Worm (Caenorhabditis elegans) whole organism, young adult: ENCODE results near the gene T14G12.12.

ENCODE experiments used
- lin-54 ChIP-seq: fragments of 200-800 bp; sonication (Bioruptor generic); optimal IDR thresholded peaks from 2 replicates; lab custom pipeline; 2018; ENCODE audit warnings: mild to moderate bottlenecking, missing genetic modification characterization, missing compliant biosample characterization
- lsy-27 ChIP-seq: sonication (generic microtip); optimal IDR thresholded peaks from 2 replicates; lab custom pipeline; 2017; ENCODE audit warnings: missing genetic modification characterization, mild to moderate bottlenecking, missing compliant biosample characterization, antibody characterized with exemption, missing genotype, borderline replicate concordance; ENCODE audit not compliant: insufficient read depth
- snpc-4 ChIP-seq, 5 experiments: fragments of 150-350 bp in 1 of 5; sonication (generic microtip) in 4 of 5; optimal IDR thresholded peaks; 2 replicates each; lab custom pipeline; 2014 to 2018; ENCODE audit warnings: missing genetic modification characterization in 5 of 5, missing biosample characterization in 3 of 5, antibody characterized with exemption in 2 of 5, mild to moderate bottlenecking in 2 of 5, missing compliant biosample characterization in 2 of 5, missing genotype in 2 of 5, moderate library complexity in 2 of 5, missing genetic modification reagents in 1 of 5

ce11 chrX:3785111-3785808 is 27.0 kb upstream of the T14G12.12 start:
- TF ChIP-seq lsy-27 (tag; lab: Kevin White, UChicago) (no peak), lin-54 (no peak), snpc-4 (GFP tag; optimal IDR thresholded peaks at IDR 0.05; lab: Kevin White, UChicago) (no peak), snpc-4 (tag; optimal IDR thresholded peaks at IDR 0.05; lab: Kevin White, UChicago) (no peak)
